Fruit fly (Drosophila melanogaster) whole organism, embryonic: ENCODE results near the gene SrpRalpha.
A peak's percentile ranks its signal among the peaks of the same experiment; 100 is the strongest.

ENCODE experiments used
- Abd-B ChIP-seq: fragments of 200-800 bp; sonication (Bioruptor generic); optimal IDR thresholded peaks from 2 replicates; lab custom pipeline; 2018; ENCODE audit warnings: missing biosample characterization, mild to moderate bottlenecking, missing genetic modification characterization, moderate library complexity
- BEAF-32 ChIP-seq: fragments of 200-800 bp; sonication (Bioruptor generic); optimal IDR thresholded peaks from 3 replicates; lab custom pipeline; 2017; ENCODE audit warnings: missing biosample characterization, missing genetic modification characterization, mild to moderate bottlenecking, moderate library complexity, missing genetic modification reagents
- CG10209 ChIP-seq: fragments of 200-800 bp; sonication (Bioruptor generic); optimal IDR thresholded peaks from 3 replicates; lab custom pipeline; 2017; ENCODE audit warnings: missing biosample characterization, mild to moderate bottlenecking, missing genetic modification characterization, missing genetic modification reagents
- CG10979 ChIP-seq: fragments of 200-800 bp; sonication (Bioruptor generic); optimal IDR thresholded peaks from 2 replicates; lab custom pipeline; 2018; ENCODE audit warnings: missing biosample characterization, mild to moderate bottlenecking, missing genetic modification characterization, moderate library complexity
- CG13287 ChIP-seq: fragments of 200-800 bp; sonication (Bioruptor generic); IDR thresholded peaks from 2 replicates; pipeline ENCODE4 v1.3.6; 2022; ENCODE audit warnings: missing biosample characterization, missing genetic modification characterization; ENCODE audit not compliant: partially characterized antibody
- CG14014 ChIP-seq: fragments of 200-800 bp; sonication (Bioruptor generic); IDR thresholded peaks from 2 replicates; pipeline ENCODE4 v1.3.6; 2022; ENCODE audit warnings: missing biosample characterization, missing genetic modification characterization
- CG14965 ChIP-seq: fragments of 200-800 bp; sonication (Bioruptor generic); optimal IDR thresholded peaks from 2 replicates; lab custom pipeline; 2016; ENCODE audit warnings: missing biosample characterization, missing genetic modification characterization, borderline replicate concordance
- CG15514 ChIP-seq: fragments of 200-800 bp; sonication (Bioruptor generic); optimal IDR thresholded peaks from 3 replicates; lab custom pipeline; 2017; ENCODE audit warnings: missing biosample characterization, missing genetic modification characterization, mild to moderate bottlenecking, moderate library complexity, missing genetic modification reagents
- CG18599 ChIP-seq: fragments of 200-800 bp; sonication (Bioruptor generic); optimal IDR thresholded peaks from 3 replicates; lab custom pipeline; 2017; ENCODE audit warnings: missing biosample characterization, missing genetic modification characterization, mild to moderate bottlenecking, moderate library complexity, missing genetic modification reagents
- CG2129 ChIP-seq: fragments of 200-800 bp; sonication (Bioruptor generic); IDR thresholded peaks from 2 replicates; pipeline ENCODE4 v1.3.6; 2022; ENCODE audit warnings: missing biosample characterization, missing genetic modification characterization; ENCODE audit not compliant: partially characterized antibody
- CG34376 ChIP-seq: fragments of 200-800 bp; sonication (Bioruptor generic); optimal IDR thresholded peaks from 2 replicates; lab custom pipeline; 2018; ENCODE audit warnings: missing biosample characterization, mild to moderate bottlenecking, missing genetic modification characterization
- CG5953 ChIP-seq: fragments of 200-800 bp; sonication (Bioruptor generic); IDR thresholded peaks from 2 replicates; pipeline ENCODE4 v1.3.6; 2022; ENCODE audit warnings: missing biosample characterization, missing genetic modification characterization
- CG6175 ChIP-seq: fragments of 200-800 bp; sonication (Bioruptor generic); IDR thresholded peaks from 3 replicates; pipeline ENCODE4 v1.3.6; 2022; ENCODE audit warnings: missing biosample characterization, missing genetic modification characterization
- CG6254 ChIP-seq: fragments of 200-800 bp; sonication (Bioruptor generic); optimal IDR thresholded peaks from 3 replicates; lab custom pipeline; 2017; ENCODE audit warnings: mild to moderate bottlenecking, missing biosample characterization, missing genetic modification reagents, missing genetic modification characterization
- CG7745 ChIP-seq: fragments of 200-800 bp; sonication (Bioruptor generic); optimal IDR thresholded peaks from 2 replicates; lab custom pipeline; 2018; ENCODE audit warnings: missing biosample characterization, mild to moderate bottlenecking, missing genetic modification characterization, moderate library complexity
- CTCF ChIP-seq: fragments of 200-800 bp; sonication (Bioruptor generic); optimal IDR thresholded peaks from 2 replicates; lab custom pipeline; 2017; ENCODE audit warnings: missing biosample characterization, mild to moderate bottlenecking, missing genetic modification characterization, moderate library complexity
- Deaf1 ChIP-seq: fragments of 200-800 bp; optimal IDR thresholded peaks from 3 replicates; lab custom pipeline; 2019; ENCODE audit warnings: missing biosample characterization, mild to moderate bottlenecking, missing genetic modification characterization, moderate library complexity
- Dll ChIP-seq: fragments of 200-800 bp; sonication (Bioruptor generic); IDR thresholded peaks from 4 replicates; pipeline ENCODE4 v1.3.6; 2022; ENCODE audit warnings: missing biosample characterization, missing genetic modification characterization; ENCODE audit not compliant: partially characterized antibody
- Hand ChIP-seq: fragments of 200-800 bp; sonication (Bioruptor generic); optimal IDR thresholded peaks from 2 replicates; lab custom pipeline; 2017; ENCODE audit warnings: mild to moderate bottlenecking, missing biosample characterization, missing genetic modification reagents, missing genetic modification characterization
- Hmr ChIP-seq: fragments of 200-800 bp; sonication (Bioruptor generic); optimal IDR thresholded peaks from 3 replicates; lab custom pipeline; 2017; ENCODE audit warnings: mild to moderate bottlenecking, missing biosample characterization, missing genetic modification reagents, missing genetic modification characterization
- Med ChIP-seq: fragments of 200-800 bp; sonication (Bioruptor generic); peaks from one replicate; lab custom pipeline; 2016; ENCODE audit warnings: missing biosample characterization, missing genetic modification characterization, mild to moderate bottlenecking, inconsistent platforms, moderate library complexity
- Meics ChIP-seq: fragments of 200-800 bp; sonication (Bioruptor generic); optimal IDR thresholded peaks from 2 replicates; lab custom pipeline; 2017; ENCODE audit warnings: missing biosample characterization, mild to moderate bottlenecking, missing genetic modification characterization
- NC2α ChIP-seq: fragments of 200-800 bp; sonication (Bioruptor generic); optimal IDR thresholded peaks from 2 replicates; lab custom pipeline; 2016; ENCODE audit warnings: missing biosample characterization, missing genetic modification characterization
- Sin3A ChIP-seq: fragments of >200 bp; optimal IDR thresholded peaks from 2 replicates; lab custom pipeline; 2018
- Trl ChIP-seq, 3 experiments: fragments of >200 bp in 2 of 3; fragments of 200-800 bp in 1 of 3; sonication (Bioruptor generic) in 1 of 3; optimal IDR thresholded peaks; 2 replicates in 1 of 3; 3 replicates in 2 of 3; lab custom pipeline; 2016 to 2017; ENCODE audit warnings: missing biosample characterization in 1 of 3, missing genetic modification characterization in 1 of 3
- ab ChIP-seq: fragments of 200-800 bp; sonication (Bioruptor generic); optimal IDR thresholded peaks from 2 replicates; lab custom pipeline; 2016; ENCODE audit warnings: missing biosample characterization, missing genetic modification characterization
- bcd ChIP-seq: fragments of 200-800 bp; sonication (Bioruptor generic); optimal IDR thresholded peaks from 2 replicates; lab custom pipeline; 2017; ENCODE audit warnings: missing biosample characterization, mild to moderate bottlenecking, missing genetic modification characterization
- crc ChIP-seq: fragments of 200-800 bp; sonication (Bioruptor generic); optimal IDR thresholded peaks from 2 replicates; lab custom pipeline; 2016; ENCODE audit warnings: missing biosample characterization, missing genetic modification characterization
- dati ChIP-seq: fragments of 200-800 bp; sonication (Bioruptor generic); IDR thresholded peaks from 2 replicates; pipeline ENCODE4 v1.3.6; 2022; ENCODE audit warnings: missing biosample characterization, missing genetic modification characterization
- dmrt99B ChIP-seq: fragments of 200-800 bp; sonication (Bioruptor generic); optimal IDR thresholded peaks from 2 replicates; lab custom pipeline; 2018; ENCODE audit warnings: missing biosample characterization, mild to moderate bottlenecking, missing genetic modification characterization, moderate library complexity
- fd3F ChIP-seq: fragments of 200-800 bp; sonication (Bioruptor generic); optimal IDR thresholded peaks from 2 replicates; lab custom pipeline; 2018; ENCODE audit warnings: missing biosample characterization, mild to moderate bottlenecking, missing genetic modification characterization, moderate library complexity
- gfzf ChIP-seq: fragments of 200-800 bp; sonication (Bioruptor generic); optimal IDR thresholded peaks from 2 replicates; lab custom pipeline; 2016; ENCODE audit warnings: missing biosample characterization, mild to moderate bottlenecking, missing genetic modification characterization, moderate library complexity
- gsb ChIP-seq: fragments of 200-800 bp; sonication (Bioruptor generic); IDR thresholded peaks from 2 replicates; pipeline ENCODE4 v1.3.6; 2022; ENCODE audit warnings: missing biosample characterization, missing genetic modification characterization
- luna ChIP-seq: fragments of 200-800 bp; sonication (Bioruptor generic); optimal IDR thresholded peaks from 2 replicates; lab custom pipeline; 2016; ENCODE audit warnings: missing biosample characterization, missing genetic modification characterization
- mam ChIP-seq: fragments of 200-800 bp; sonication (Bioruptor generic); optimal IDR thresholded peaks from 3 replicates; lab custom pipeline; 2016; ENCODE audit warnings: missing biosample characterization, missing genetic modification characterization
- peb ChIP-seq: fragments of 200-800 bp; sonication (Bioruptor generic); IDR thresholded peaks from 2 replicates; pipeline ENCODE4 v1.3.6; 2022; ENCODE audit warnings: missing biosample characterization, missing genetic modification characterization
- pho ChIP-seq: fragments of 200-800 bp; sonication (Bioruptor generic); optimal IDR thresholded peaks from 2 replicates; lab custom pipeline; 2016; ENCODE audit warnings: missing biosample characterization, missing genetic modification characterization
- repo ChIP-seq: fragments of 200-800 bp; sonication (Bioruptor generic); optimal IDR thresholded peaks from 2 replicates; lab custom pipeline; 2016; ENCODE audit warnings: missing biosample characterization, missing genetic modification characterization
- ro ChIP-seq: fragments of 200-800 bp; sonication (Bioruptor generic); IDR thresholded peaks from 2 replicates; pipeline ENCODE4 v1.3.6; 2022; ENCODE audit warnings: missing biosample characterization, missing genetic modification characterization
- salm ChIP-seq: fragments of 200-800 bp; sonication (Bioruptor generic); optimal IDR thresholded peaks from 2 replicates; lab custom pipeline; 2018; ENCODE audit warnings: missing biosample characterization, mild to moderate bottlenecking, missing genetic modification characterization
- stwl ChIP-seq: fragments of 200-800 bp; sonication (Bioruptor generic); optimal IDR thresholded peaks from 3 replicates; lab custom pipeline; 2018; ENCODE audit warnings: missing biosample characterization, mild to moderate bottlenecking, missing genetic modification characterization, moderate library complexity
- tna ChIP-seq: fragments of 200-800 bp; sonication (Bioruptor generic); IDR thresholded peaks from 2 replicates; pipeline ENCODE4 v1.3.6; 2022; ENCODE audit warnings: missing biosample characterization, missing genetic modification characterization; ENCODE audit not compliant: partially characterized antibody
- twi ChIP-seq: fragments of 200-800 bp; optimal IDR thresholded peaks from 2 replicates; lab custom pipeline; 2019; ENCODE audit warnings: missing biosample characterization, mild to moderate bottlenecking, missing genetic modification characterization, moderate library complexity
- wdn ChIP-seq: fragments of 200-800 bp; sonication (Bioruptor generic); IDR thresholded peaks from 2 replicates; pipeline ENCODE4 v1.3.6; 2022; ENCODE audit warnings: missing biosample characterization, missing genetic modification characterization
- zen ChIP-seq: fragments of 200-800 bp; sonication (Bioruptor generic); optimal IDR thresholded peaks from 3 replicates; lab custom pipeline; 2018; ENCODE audit warnings: missing biosample characterization, mild to moderate bottlenecking, missing genetic modification characterization, moderate library complexity

SrpRalpha gene

DNA sequence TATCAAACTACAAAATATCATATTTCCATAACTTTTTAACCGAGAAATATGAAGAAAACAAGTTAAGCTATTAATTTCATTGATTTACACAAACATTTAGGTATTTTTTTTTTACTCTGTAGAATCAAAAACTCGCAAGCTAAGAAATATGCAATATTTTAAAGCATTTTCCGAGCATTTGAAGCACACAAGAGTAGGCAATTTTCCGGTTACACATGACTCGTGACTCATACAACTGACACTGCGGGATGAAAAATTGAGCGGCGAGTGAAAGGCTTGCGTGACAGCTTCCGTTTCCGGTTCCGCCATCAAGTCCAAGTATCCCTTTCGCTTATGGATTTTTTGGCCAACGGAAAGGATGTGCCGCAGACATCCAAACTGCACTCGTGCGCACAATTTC is 41.5 kb downstream of the SrpRalpha start (continued):
- TF ChIP-seq gsb (GFP tag; lab: Robert Waterston, UW) (no peak), tna (GFP tag; lab: Robert Waterston, UW) (no peak), Dll (GFP tag; lab: Robert Waterston, UW) (no peak), wdn (GFP tag; lab: Robert Waterston, UW) (no peak), CG5953 (GFP tag; lab: Robert Waterston, UW) (no peak), mam (GFP tag; lab: Kevin White, UChicago) (no peak)

DNA sequence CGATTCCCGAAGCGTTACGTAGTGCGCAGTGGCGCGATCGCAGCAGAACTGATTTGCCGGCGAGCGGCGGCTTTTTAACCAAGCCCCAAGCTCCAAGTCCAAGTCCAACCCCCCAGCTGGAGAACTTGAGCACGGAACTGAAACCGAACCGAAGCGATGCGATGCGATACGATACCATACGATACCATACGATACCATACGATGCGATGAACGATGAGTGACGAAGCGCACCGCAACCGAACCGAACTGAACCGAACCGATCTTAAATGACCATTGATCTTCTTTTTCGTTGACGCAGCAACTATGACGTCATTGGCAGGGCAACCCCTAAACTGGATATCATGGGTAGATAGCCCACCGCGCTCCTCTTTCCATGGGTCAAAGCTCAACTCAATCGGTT is 42.6 kb downstream of the SrpRalpha start, which contains the start of gene sev:
TSS of gene sev (minus strand) at position 50 of the 400 bp plus-strand sequence.
- no peak for TF ChIP-seq fd3F (GFP tag; lab: Kevin White, UChicago)
- no peak for TF ChIP-seq peb (GFP tag; lab: Robert Waterston, UW)
- peak; percentile 36 for TF ChIP-seq CG15514 (GFP tag; lab: Kevin White, UChicago)
- TF ChIP-seq CG13287 (GFP tag; lab: Robert Waterston, UW) = no peak
- TF ChIP-seq ro (GFP tag; lab: Robert Waterston, UW) = no peak
- TF ChIP-seq Deaf1 (tag; lab: Kevin White, UChicago) = peak; percentile 78
- TF ChIP-seq CG6175 (GFP tag; lab: Robert Waterston, UW) = no peak
- TF ChIP-seq bcd = no peak
- no peak for TF ChIP-seq CG7745
- TF ChIP-seq Med = peak; percentile 16
- TF ChIP-seq Meics = peak; percentile 75
- TF ChIP-seq BEAF-32 = peak; percentile 23
- TF ChIP-seq repo = no peak
- TF ChIP-seq Sin3A (lab: Kevin White, UChicago) = no peak
- TF ChIP-seq CG14014 (GFP tag; lab: Robert Waterston, UW) = no peak
- TF ChIP-seq CG10209 (GFP tag; lab: Kevin White, UChicago) = no peak

DNA sequence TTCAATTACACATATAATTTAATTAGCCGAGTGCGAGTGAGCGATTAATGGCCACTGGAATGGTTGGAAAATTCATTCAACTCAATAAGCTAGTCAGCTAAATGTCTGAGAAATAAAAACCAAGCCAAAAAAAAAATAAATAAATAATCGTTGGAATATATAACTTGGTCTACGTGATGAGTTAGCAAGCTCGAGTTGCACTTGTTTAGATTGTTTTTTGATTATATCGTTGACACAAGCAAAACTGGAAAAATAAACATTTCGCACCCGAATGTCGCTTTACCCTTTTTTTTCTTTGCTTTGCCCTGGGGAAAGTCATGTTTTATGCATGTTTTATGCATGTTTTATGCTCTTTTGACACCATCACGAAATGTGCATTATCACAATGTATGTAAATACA is 45.9 kb downstream of the SrpRalpha start:
- TF ChIP-seq twi (tag; lab: Kevin White, UChicago) = no peak
- no peak for TF ChIP-seq CG6254 (GFP tag; lab: Kevin White, UChicago)
- TF ChIP-seq Hand (GFP tag; lab: Kevin White, UChicago) = no peak
- no peak for TF ChIP-seq gfzf
- TF ChIP-seq Med = no peak
- TF ChIP-seq Hmr (GFP tag; lab: Kevin White, UChicago) = no peak
- TF ChIP-seq CG34376 (GFP tag; lab: Kevin White, UChicago) = no peak
- TF ChIP-seq pho (GFP tag; lab: Kevin White, UChicago) = no peak
- TF ChIP-seq dati = no peak
- TF ChIP-seq salm (tag; lab: Kevin White, UChicago) = no peak

DNA sequence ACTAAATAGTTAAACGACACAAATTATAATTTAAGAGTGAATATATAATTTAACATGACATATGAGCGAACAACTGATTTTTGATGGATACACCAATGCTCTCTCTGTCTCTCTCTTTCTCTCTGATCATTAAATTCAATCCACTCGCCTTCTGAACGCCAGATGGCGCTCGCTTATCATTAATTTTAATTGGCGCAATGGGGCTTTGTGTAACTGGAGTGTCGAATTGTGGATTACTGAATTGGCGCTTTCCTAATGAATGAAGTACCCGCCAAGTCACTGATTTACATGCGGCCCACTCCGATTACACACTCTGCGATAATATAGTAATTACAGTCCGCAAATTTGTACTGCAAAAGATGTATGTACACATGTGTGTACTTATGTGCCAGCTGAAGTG is 47.1 kb downstream of the SrpRalpha start:
- TF ChIP-seq ab (GFP tag; lab: Kevin White, UChicago) = no peak
- no peak for TF ChIP-seq crc (GFP tag; lab: Kevin White, UChicago)
- TF ChIP-seq zen (tag; lab: Kevin White, UChicago) = peak; percentile 3
- no peak for TF ChIP-seq Med
- peak; percentile 1 for TF ChIP-seq Abd-B (GFP tag; lab: Kevin White, UChicago)
- TF ChIP-seq luna (GFP tag; lab: Kevin White, UChicago) = no peak
- TF ChIP-seq CTCF (GFP tag; lab: Kevin White, UChicago) = peak; percentile 88
- peak; percentile 19 for TF ChIP-seq CG10979 (tag; lab: Kevin White, UChicago)
- TF ChIP-seq Trl (optimal IDR thresholded peaks at IDR 0.05; lab: Kevin White, UChicago) = peak; percentile 2 to 8
- TF ChIP-seq Trl (GFP tag; optimal IDR thresholded peaks at IDR 0.05; lab: Kevin White, UChicago) = no peak
- TF ChIP-seq NC2α = no peak
- TF ChIP-seq CG2129 = no peak
- TF ChIP-seq CG18599 (GFP tag; lab: Kevin White, UChicago) = no peak
- peak; percentile 16 for TF ChIP-seq stwl (tag; lab: Kevin White, UChicago)
- TF ChIP-seq CG14965 (GFP tag; lab: Kevin White, UChicago) = peak; percentile 89
- TF ChIP-seq dmrt99B (tag; lab: Kevin White, UChicago) = no peak
- TF ChIP-seq, all 482 proteins: peak for 7
